Worm (Caenorhabditis elegans): Measurements from ENCODE around the gene hhat-2.
"Not testable (repeated sequence)": the region's sequence is repeated elsewhere in the genome, so short reads cannot be mapped to it uniquely, and the experiment has no call there.

hhat-2 gene

ce11 chrIV:14861691-14862090, 32.8 kb upstream of the hhat-2 start, which contains the start of gene Y57G11C.23:
TSS of gene Y57G11C.23 (minus strand) at chrIV:14861791.
- TF ChIP-seq fos-1 (tag; optimal IDR thresholded peaks at IDR 0.05): no peak
- TF ChIP-seq nhr-23 (tag; optimal IDR thresholded peaks at IDR 0.05): no peak
- TF ChIP-seq ceh-82 (tag; optimal IDR thresholded peaks at IDR 0.05): no peak
- TF ChIP-seq peb-1 (tag; optimal IDR thresholded peaks at IDR 0.05): no peak
- no peak for TF ChIP-seq unc-39 (tag; optimal IDR thresholded peaks at IDR 0.05)
- TF ChIP-seq dmd-4 (tag; optimal IDR thresholded peaks at IDR 0.05): no peak
- no peak for TF ChIP-seq ztf-11 (tag; optimal IDR thresholded peaks at IDR 0.05)
- no peak for TF ChIP-seq skn-1 (tag; optimal IDR thresholded peaks at IDR 0.05)
- TF ChIP-seq nhr-6 (tag; optimal IDR thresholded peaks at IDR 0.05): no peak

ce11 chrIV:14853703-14854102, 24.8 kb upstream of the hhat-2 start, which contains the start of gene Y57G11C.52:
TSS of gene Y57G11C.52 (plus strand) at chrIV:14854003.
- TF ChIP-seq mdl-1 (tag; optimal IDR thresholded peaks at IDR 0.05) (no peak), lsy-2 (tag; optimal IDR thresholded peaks at IDR 0.05) (no peak), nhr-21 (tag; optimal IDR thresholded peaks at IDR 0.05) (no peak), fos-1 (tag; optimal IDR thresholded peaks at IDR 0.05) (no peak), nhr-10 (tag; optimal IDR thresholded peaks at IDR 0.05) (no peak), ama-1 (optimal IDR thresholded peaks at IDR 0.05) (no peak), unc-39 (tag; optimal IDR thresholded peaks at IDR 0.05) (no peak)

ce11 chrIV:14843062-14843461, 14.1 kb upstream of the hhat-2 start, which contains the start of gene Y57G11C.20:
TSS of gene Y57G11C.20 (plus strand) at chrIV:14843362.
- not testable (repeated sequence) for TF ChIP-seq unc-62 (GFP tag; optimal IDR thresholded peaks at IDR 0.05); gmeb-1 (tag; optimal IDR thresholded peaks at IDR 0.05); mbf-1 (tag; optimal IDR thresholded peaks at IDR 0.05)

- TF ChIP-seq R02D3.7 (tag; optimal IDR thresholded peaks at IDR 0.05) (no peak), ztf-4 (tag; optimal IDR thresholded peaks at IDR 0.05) (peak; percentile 52), sem-4 (tag; optimal IDR thresholded peaks at IDR 0.05) (peak; percentile 89), gmeb-1 (tag; optimal IDR thresholded peaks at IDR 0.05) (peak; percentile 75), alr-1 (tag; optimal IDR thresholded peaks at IDR 0.05) (no peak), sma-3 (GFP tag; optimal IDR thresholded peaks at IDR 0.05) (peak; percentile 93), nhr-237 (tag; optimal IDR thresholded peaks at IDR 0.05) (no peak), nhr-6 (tag; optimal IDR thresholded peaks at IDR 0.05) (peak; percentile 76), crh-2 (tag; optimal IDR thresholded peaks at IDR 0.05) (peak; percentile 84), nhr-11 (tag; optimal IDR thresholded peaks at IDR 0.05) (no peak), nhr-129 (tag; optimal IDR thresholded peaks at IDR 0.05) (peak; percentile 97), C34F6.9 (tag; optimal IDR thresholded peaks at IDR 0.05) (peak; percentile 94), ztf-11 (tag; optimal IDR thresholded peaks at IDR 0.05) (peak; percentile 21), unc-62 (GFP tag; optimal IDR thresholded peaks at IDR 0.05) (no peak), Y55F3AM.14 (GFP tag; optimal IDR thresholded peaks at IDR 0.05) (peak; percentile 76), dmd-4 (tag; optimal IDR thresholded peaks at IDR 0.05) (no peak), nhr-25 (tag; optimal IDR thresholded peaks at IDR 0.05) (peak; percentile 83), fos-1 (tag; optimal IDR thresholded peaks at IDR 0.05) (peak; percentile 49), lsy-2 (tag; optimal IDR thresholded peaks at IDR 0.05) (peak; percentile 77 to 90), mbf-1 (tag; optimal IDR thresholded peaks at IDR 0.05) (no peak), snpc-4 (tag; optimal IDR thresholded peaks at IDR 0.05) (peak; percentile 8), skn-1 (tag; optimal IDR thresholded peaks at IDR 0.05) (no peak), ZK546.5 (tag; optimal IDR thresholded peaks at IDR 0.05) (no peak), zag-1 (tag; optimal IDR thresholded peaks at IDR 0.05) (peak; percentile 64), sma-9 (GFP tag; optimal IDR thresholded peaks at IDR 0.05) (peak; percentile 94), sma-9 (tag; optimal IDR thresholded peaks at IDR 0.05) (no peak), nhr-77 (tag; optimal IDR thresholded peaks at IDR 0.05) (no peak), ceh-82 (tag; optimal IDR thresholded peaks at IDR 0.05) (no peak), blmp-1 (tag; optimal IDR thresholded peaks at IDR 0.05; ENCODE audit: insufficient read depth) (peak; percentile 56), F13H6.1 (tag; optimal IDR thresholded peaks at IDR 0.05) (peak; percentile 85), ama-1 (optimal IDR thresholded peaks at IDR 0.05) (no peak), mdl-1 (tag; optimal IDR thresholded peaks at IDR 0.05) (no peak), nhr-21 (tag; optimal IDR thresholded peaks at IDR 0.05) (peak; percentile 86), elt-1 (tag; optimal IDR thresholded peaks at IDR 0.05) (no peak), unc-39 (tag; optimal IDR thresholded peaks at IDR 0.05) (no peak), mab-5 (tag; optimal IDR thresholded peaks at IDR 0.05) (peak; percentile 53), nhr-23 (tag; optimal IDR thresholded peaks at IDR 0.05) (no peak), lin-39 (tag; optimal IDR thresholded peaks at IDR 0.05) (no peak), nhr-12 (tag; optimal IDR thresholded peaks at IDR 0.05) (no peak), unc-55 (GFP tag; optimal IDR thresholded peaks at IDR 0.05) (peak; percentile 93), nhr-10 (tag; optimal IDR thresholded peaks at IDR 0.05) (no peak), egl-27 (tag; optimal IDR thresholded peaks at IDR 0.05) (peak; percentile 80), ztf-1 (GFP tag; conservative IDR thresholded peaks at IDR 0.05) (no peak), ceh-16 (tag; optimal IDR thresholded peaks at IDR 0.05) (peak; percentile 30), elt-3 (tag; optimal IDR thresholded peaks at IDR 0.05) (no peak), peb-1 (tag; optimal IDR thresholded peaks at IDR 0.05) (no peak)
These were observed 9.2 kb upstream of the hhat-2 start for ce11 chrIV:14838095-14838494.

Measured in whole organism, L2 larva.